Worm (Caenorhabditis elegans) whole organism, L2 larva: ENCODE measurements around the gene fbxl-5.

Source experiments
- F13H6.1 ChIP-seq: sonication (generic microtip); optimal IDR thresholded peaks from 2 replicates; lab custom pipeline; 2016; ENCODE audit warnings: missing genetic modification characterization, missing compliant biosample characterization
- alr-1 ChIP-seq: fragments of 150-350 bp; optimal IDR thresholded peaks from 2 replicates; lab custom pipeline; 2014; ENCODE audit warnings: missing biosample characterization, missing genetic modification characterization
- aly-2 ChIP-seq: fragments of 150-350 bp; optimal IDR thresholded peaks from 2 replicates; lab custom pipeline; 2014; ENCODE audit warnings: missing biosample characterization, missing genetic modification characterization
- blmp-1 ChIP-seq: sonication (generic microtip); optimal IDR thresholded peaks from 2 replicates; lab custom pipeline; 2017; ENCODE audit warnings: missing genetic modification characterization, mild to moderate bottlenecking, missing compliant biosample characterization, antibody characterized with exemption, moderate library complexity; ENCODE audit not compliant: insufficient read depth
- ceh-16 ChIP-seq: fragments of 150-350 bp; optimal IDR thresholded peaks from 2 replicates; lab custom pipeline; 2014; ENCODE audit warnings: missing biosample characterization, missing genetic modification characterization
- ceh-82 ChIP-seq: fragments of 150-350 bp; optimal IDR thresholded peaks from 2 replicates; lab custom pipeline; 2014; ENCODE audit warnings: missing biosample characterization, missing genetic modification characterization
- crh-2 ChIP-seq: sonication (generic microtip); optimal IDR thresholded peaks from 2 replicates; lab custom pipeline; 2017; ENCODE audit warnings: missing biosample characterization, missing genetic modification characterization
- dmd-4 ChIP-seq: sonication (generic microtip); optimal IDR thresholded peaks from 2 replicates; lab custom pipeline; 2017; ENCODE audit warnings: missing biosample characterization, missing genetic modification characterization
- egl-27 ChIP-seq: sonication (generic microtip); optimal IDR thresholded peaks from 3 replicates; lab custom pipeline; 2017; ENCODE audit warnings: missing biosample characterization, missing genetic modification reagents, missing genetic modification characterization
- elt-3 ChIP-seq: sonication (generic microtip); optimal IDR thresholded peaks from 2 replicates; lab custom pipeline; 2017; ENCODE audit warnings: missing biosample characterization, missing genetic modification characterization
- fos-1 ChIP-seq: fragments of 150-350 bp; optimal IDR thresholded peaks from 2 replicates; lab custom pipeline; 2014; ENCODE audit warnings: missing biosample characterization, missing genetic modification characterization
- lin-39 ChIP-seq: fragments of 150-350 bp; optimal IDR thresholded peaks from 2 replicates; lab custom pipeline; 2014; ENCODE audit warnings: missing biosample characterization, missing genetic modification reagents, missing genetic modification characterization
- lsy-2 ChIP-seq, 2 experiments: fragments of 150-350 bp in 1 of 2; sonication (generic microtip) in 1 of 2; optimal IDR thresholded peaks; 2 replicates each; lab custom pipeline; 2014 to 2017; ENCODE audit warnings: missing biosample characterization in 2 of 2, missing genetic modification characterization in 2 of 2
- mbf-1 ChIP-seq: sonication (generic microtip); optimal IDR thresholded peaks from 2 replicates; lab custom pipeline; 2017; ENCODE audit warnings: missing biosample characterization, missing genetic modification characterization
- mdl-1 ChIP-seq, 2 experiments: fragments of 150-350 bp in 1 of 2; sonication (generic microtip) in 1 of 2; optimal IDR thresholded peaks; 2 replicates each; lab custom pipeline; 2017; ENCODE audit warnings: missing biosample characterization in 2 of 2, missing genetic modification characterization in 2 of 2
- nhr-11 ChIP-seq: fragments of 150-350 bp; optimal IDR thresholded peaks from 2 replicates; lab custom pipeline; 2014; ENCODE audit warnings: missing biosample characterization, missing genetic modification characterization
- nhr-12 ChIP-seq: fragments of 150-350 bp; optimal IDR thresholded peaks from 2 replicates; lab custom pipeline; 2014; ENCODE audit warnings: missing biosample characterization, missing genetic modification characterization
- nhr-129 ChIP-seq: fragments of 150-350 bp; optimal IDR thresholded peaks from 2 replicates; lab custom pipeline; 2014; ENCODE audit warnings: missing biosample characterization, missing genetic modification characterization
- nhr-21 ChIP-seq: fragments of 150-350 bp; optimal IDR thresholded peaks from 2 replicates; lab custom pipeline; 2014; ENCODE audit warnings: missing biosample characterization, missing genetic modification characterization
- nhr-23 ChIP-seq: fragments of 150-350 bp; optimal IDR thresholded peaks from 2 replicates; lab custom pipeline; 2014; ENCODE audit warnings: missing biosample characterization, missing genetic modification reagents, missing genetic modification characterization
- nhr-25 ChIP-seq: fragments of 150-350 bp; sonication (generic microtip); optimal IDR thresholded peaks from 3 replicates; lab custom pipeline; 2014; ENCODE audit warnings: missing biosample characterization, missing genetic modification characterization
- nhr-6 ChIP-seq: fragments of 150-350 bp; optimal IDR thresholded peaks from 2 replicates; lab custom pipeline; 2014; ENCODE audit warnings: missing biosample characterization, missing genetic modification characterization
- nhr-77 ChIP-seq: fragments of 150-350 bp; optimal IDR thresholded peaks from 2 replicates; lab custom pipeline; 2014; ENCODE audit warnings: missing biosample characterization, missing genetic modification characterization
- peb-1 ChIP-seq: fragments of 150-350 bp; optimal IDR thresholded peaks from 2 replicates; lab custom pipeline; 2014; ENCODE audit warnings: missing biosample characterization, missing genetic modification characterization
- sem-4 ChIP-seq: fragments of 150-350 bp; optimal IDR thresholded peaks from 2 replicates; lab custom pipeline; 2014; ENCODE audit warnings: missing biosample characterization, missing genetic modification reagents, missing genetic modification characterization
- skn-1 ChIP-seq: sonication (generic microtip); optimal IDR thresholded peaks from 2 replicates; lab custom pipeline; 2017; ENCODE audit warnings: missing biosample characterization, missing genetic modification characterization
- sma-3 ChIP-seq: sonication (generic microtip); optimal IDR thresholded peaks from 2 replicates; lab custom pipeline; 2016; ENCODE audit warnings: missing genetic modification reagents, missing genetic modification characterization, missing compliant biosample characterization
- sma-9 ChIP-seq, 2 experiments: fragments of 150-350 bp in 1 of 2; sonication (generic microtip) in 1 of 2; optimal IDR thresholded peaks; 2 replicates each; lab custom pipeline; 2014 to 2016; ENCODE audit warnings: missing genetic modification characterization in 2 of 2, mild to moderate bottlenecking in 1 of 2, missing biosample characterization in 1 of 2, missing compliant biosample characterization in 1 of 2, missing genetic modification reagents in 1 of 2, moderate library complexity in 1 of 2
- snpc-4 ChIP-seq: fragments of 150-350 bp; optimal IDR thresholded peaks from 2 replicates; lab custom pipeline; 2014; ENCODE audit warnings: missing biosample characterization, missing genetic modification characterization
- unc-39 ChIP-seq: fragments of 150-350 bp; optimal IDR thresholded peaks from 2 replicates; lab custom pipeline; 2014; ENCODE audit warnings: missing biosample characterization, missing genetic modification characterization
- unc-55 ChIP-seq: fragments of 150-350 bp; sonication (generic microtip); optimal IDR thresholded peaks from 3 replicates; lab custom pipeline; 2014; ENCODE audit warnings: missing biosample characterization, missing genetic modification reagents, missing genetic modification characterization
- unc-62 ChIP-seq: fragments of 150-350 bp; optimal IDR thresholded peaks from 2 replicates; lab custom pipeline; 2014; ENCODE audit warnings: missing biosample characterization, missing genetic modification reagents, missing genetic modification characterization
- zag-1 ChIP-seq: fragments of 150-350 bp; optimal IDR thresholded peaks from 2 replicates; lab custom pipeline; 2014; ENCODE audit warnings: missing biosample characterization, missing genetic modification characterization
- ztf-1 ChIP-seq: fragments of 200-800 bp; sonication (Bioruptor generic); conservative IDR thresholded peaks from 2 replicates; pipeline ENCODE4 v1.3.6; 2022; ENCODE audit warnings: missing genetic modification characterization, missing compliant biosample characterization

The fbxl-5 gene

DNA sequence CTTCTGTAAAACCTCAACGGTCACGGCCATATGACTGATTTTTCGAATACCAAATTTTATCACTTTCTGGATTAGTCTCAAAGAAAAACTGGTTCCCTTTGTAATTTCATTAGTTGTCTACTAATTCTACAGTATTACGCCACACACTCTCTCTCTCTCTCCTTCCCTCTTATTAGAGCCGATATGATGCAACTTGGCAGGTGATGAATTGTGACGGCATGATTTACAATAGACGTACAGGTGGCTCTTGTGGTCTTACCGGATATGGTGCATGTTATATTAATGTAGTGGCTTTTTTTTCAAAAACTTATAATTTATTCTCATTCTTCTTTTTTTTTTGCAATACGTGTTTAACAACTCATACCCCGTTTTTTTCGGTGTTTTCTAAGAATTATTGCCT is 791 bp upstream of the fbxl-5 start:
- no peak for TF ChIP-seq elt-3 (tag; lab: Kevin White, UChicago)
- TF ChIP-seq nhr-25: no peak
- no peak for TF ChIP-seq mdl-1 (tag; optimal IDR thresholded peaks at IDR 0.05; lab: Kevin White, UChicago)
- TF ChIP-seq sma-9 (GFP tag; optimal IDR thresholded peaks at IDR 0.05; lab: Kevin White, UChicago): no peak
- no peak for TF ChIP-seq sma-9 (tag; optimal IDR thresholded peaks at IDR 0.05; lab: Kevin White, UChicago)
- TF ChIP-seq lsy-2 (tag; optimal IDR thresholded peaks at IDR 0.05; lab: Kevin White, UChicago): no peak
- TF ChIP-seq F13H6.1: no peak
- no peak for TF ChIP-seq unc-39 (tag; lab: Kevin White, UChicago)
- no peak for TF ChIP-seq nhr-21 (tag; lab: Kevin White, UChicago)

DNA sequence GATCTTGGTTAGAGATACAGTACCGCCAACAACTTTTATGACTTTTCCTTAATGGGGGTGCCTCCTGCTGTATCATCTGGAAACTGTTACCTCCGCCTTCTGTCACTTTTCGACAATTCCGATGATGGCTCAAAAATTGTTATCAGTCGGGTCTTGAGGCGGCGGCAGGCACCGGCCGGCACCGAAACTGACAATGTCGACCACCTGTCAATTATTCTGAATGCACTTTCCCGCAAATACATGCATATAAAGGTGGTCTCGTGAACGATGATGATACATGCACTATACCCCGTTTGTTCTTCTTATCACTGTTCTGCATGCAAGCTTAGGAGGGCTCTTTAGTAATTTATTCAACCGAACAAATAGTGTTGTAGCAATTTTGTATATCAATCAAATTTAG is 1.4 kb downstream of the fbxl-5 start:
- TF ChIP-seq fos-1: peak; percentile 84
- no peak for TF ChIP-seq nhr-25
- peak; percentile 40 for TF ChIP-seq sma-9 (GFP tag; optimal IDR thresholded peaks at IDR 0.05; lab: Kevin White, UChicago)
- no peak for TF ChIP-seq sma-9 (tag; optimal IDR thresholded peaks at IDR 0.05; lab: Kevin White, UChicago)

DNA sequence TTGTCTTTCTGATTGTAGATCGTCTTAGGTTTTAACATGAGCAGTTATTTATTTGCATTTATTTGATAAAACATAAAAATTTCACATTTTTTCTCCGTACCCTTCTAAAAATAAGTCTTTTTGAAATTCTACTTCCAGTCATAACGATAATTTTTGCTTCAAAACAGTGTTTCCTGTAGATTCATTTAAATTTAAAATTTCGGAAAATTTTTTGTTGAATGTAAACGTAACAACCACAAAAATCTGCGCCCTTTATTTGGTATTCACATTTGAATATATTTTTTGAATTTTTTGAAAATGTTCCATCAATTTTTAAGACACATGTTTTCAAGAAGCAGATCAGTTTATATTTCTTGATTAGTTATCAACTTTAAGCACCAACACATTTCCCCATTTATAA is 2.7 kb downstream of the fbxl-5 start:
- TF ChIP-seq nhr-23: no peak
- no peak for TF ChIP-seq skn-1
- no peak for TF ChIP-seq dmd-4 (tag; lab: Kevin White, UChicago)
- TF ChIP-seq nhr-11 (tag; lab: Kevin White, UChicago): no peak
- no peak for TF ChIP-seq sma-3 (GFP tag; lab: Kevin White, UChicago)
- TF ChIP-seq ztf-1 (GFP tag; lab: Robert Waterston, UW): no peak
- TF ChIP-seq ceh-16 (tag; lab: Kevin White, UChicago): no peak
- no peak for TF ChIP-seq fos-1
- no peak for TF ChIP-seq blmp-1 (tag; lab: Kevin White, UChicago)
- no peak for TF ChIP-seq nhr-25
- no peak for TF ChIP-seq nhr-6 (tag; lab: Kevin White, UChicago)
- no peak for TF ChIP-seq lsy-2 (tag; optimal IDR thresholded peaks at IDR 0.05; lab: Kevin White, UChicago)

DNA sequence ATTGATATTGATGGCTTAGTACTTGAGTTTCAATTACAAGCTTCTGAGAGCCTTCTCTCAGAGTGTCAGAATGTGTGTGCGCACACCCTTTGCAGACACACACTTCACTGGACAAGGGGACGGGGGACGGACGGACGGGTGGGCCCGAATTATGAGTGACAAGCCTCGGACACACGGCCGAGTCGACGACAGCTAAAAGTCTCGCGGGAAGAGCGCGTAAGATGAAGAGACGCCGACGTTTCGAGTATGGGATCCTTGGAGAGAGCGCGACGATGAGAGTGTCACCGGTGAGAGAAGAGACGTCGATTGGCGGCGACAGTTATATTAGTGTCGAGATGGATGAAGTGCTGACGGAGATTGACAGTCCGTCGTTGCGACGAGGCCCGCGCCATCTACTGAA is 3.2 kb downstream of the fbxl-5 start:
- TF ChIP-seq F13H6.1 (peak; percentile 14), unc-55 (GFP tag; lab: Kevin White, UChicago) (peak; percentile 1), sma-9 (GFP tag; optimal IDR thresholded peaks at IDR 0.05; lab: Kevin White, UChicago) (peak; percentile 7), sma-9 (tag; optimal IDR thresholded peaks at IDR 0.05; lab: Kevin White, UChicago) (no peak), elt-3 (tag; lab: Kevin White, UChicago) (no peak)

DNA sequence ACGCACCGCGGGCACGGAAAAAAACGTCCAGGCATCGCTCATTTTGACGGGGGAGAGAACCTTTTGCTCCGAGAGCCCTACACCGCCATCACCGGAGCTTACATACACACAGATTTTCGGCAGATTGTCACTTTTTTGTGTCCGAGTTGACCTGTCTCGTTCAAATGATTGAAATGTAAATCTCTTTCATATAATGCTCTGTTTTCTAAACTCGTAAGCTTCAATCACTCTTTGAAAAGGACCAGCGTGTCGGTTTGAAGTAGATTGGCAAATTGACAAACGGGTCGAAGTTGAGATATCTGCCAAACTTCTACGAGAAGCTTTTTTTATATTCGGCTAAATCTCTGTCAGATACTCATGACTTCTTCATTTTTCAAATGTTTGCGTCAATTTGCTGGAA is 4.4 kb downstream of the fbxl-5 start:
- TF ChIP-seq sem-4 (tag; lab: Kevin White, UChicago) (no peak), peb-1 (tag; lab: Kevin White, UChicago) (no peak), aly-2 (no peak), ceh-16 (tag; lab: Kevin White, UChicago) (no peak), ceh-82 (tag; lab: Kevin White, UChicago) (no peak), dmd-4 (tag; lab: Kevin White, UChicago) (no peak), unc-62 (GFP tag; lab: Kevin White, UChicago) (no peak), nhr-23 (no peak), mbf-1 (no peak), crh-2 (tag; lab: Kevin White, UChicago) (no peak), alr-1 (tag; lab: Kevin White, UChicago) (no peak), zag-1 (tag; lab: Kevin White, UChicago) (no peak)

ce11 chrV:7747987-7748607 is 5.4 kb downstream of the fbxl-5 start:
- no peak for TF ChIP-seq blmp-1 (tag; lab: Kevin White, UChicago)

ce11 chrV:7749708-7750107 is 7.0 kb downstream of the fbxl-5 start:
- no peak for TF ChIP-seq sma-9 (GFP tag; optimal IDR thresholded peaks at IDR 0.05; lab: Kevin White, UChicago)
- TF ChIP-seq sma-9 (tag; optimal IDR thresholded peaks at IDR 0.05; lab: Kevin White, UChicago): no peak
- TF ChIP-seq lsy-2 (tag; optimal IDR thresholded peaks at IDR 0.05; lab: Kevin White, UChicago): no peak
- TF ChIP-seq nhr-12 (tag; lab: Kevin White, UChicago): no peak
- no peak for TF ChIP-seq alr-1 (tag; lab: Kevin White, UChicago)
- TF ChIP-seq nhr-77: no peak
- no peak for TF ChIP-seq ztf-1 (GFP tag; lab: Robert Waterston, UW)
- TF ChIP-seq sma-3 (GFP tag; lab: Kevin White, UChicago): no peak
- TF ChIP-seq unc-39 (tag; lab: Kevin White, UChicago): no peak
- no peak for TF ChIP-seq egl-27
- TF ChIP-seq nhr-129 (tag; lab: Kevin White, UChicago): no peak
- TF ChIP-seq lin-39 (tag; lab: Kevin White, UChicago): no peak
- TF ChIP-seq zag-1 (tag; lab: Kevin White, UChicago): no peak
- no peak for TF ChIP-seq snpc-4 (tag; lab: Kevin White, UChicago)
